Fruit fly (Drosophila melanogaster) whole organism, prepupa: Measurements from ENCODE around the gene DNaseII.

ENCODE experiments used
- Blimp-1 ChIP-seq: fragments of 200-800 bp; sonication (Bioruptor generic); optimal IDR thresholded peaks from 3 replicates; lab custom pipeline; 2017; ENCODE audit warnings: missing biosample characterization, missing genetic modification characterization, mild to moderate bottlenecking, moderate library complexity, missing genetic modification reagents
- CG10631 ChIP-seq: fragments of 200-800 bp; sonication (Bioruptor generic); optimal IDR thresholded peaks from 2 replicates; lab custom pipeline; 2016; ENCODE audit warnings: missing biosample characterization, missing genetic modification characterization
- CG11902 ChIP-seq: fragments of 200-800 bp; sonication (Bioruptor generic); optimal IDR thresholded peaks from 3 replicates; lab custom pipeline; 2016; ENCODE audit warnings: missing biosample characterization, missing genetic modification characterization
- CG15336 ChIP-seq: fragments of 200-800 bp; sonication (Bioruptor generic); IDR thresholded peaks from 2 replicates; pipeline ENCODE4 v1.3.6; 2022; ENCODE audit warnings: missing biosample characterization, missing genetic modification characterization
- CG1621 ChIP-seq: fragments of 200-800 bp; sonication (Bioruptor generic); optimal IDR thresholded peaks from 3 replicates; lab custom pipeline; 2018; ENCODE audit warnings: missing biosample characterization, mild to moderate bottlenecking, missing genetic modification characterization
- CG16779 ChIP-seq: fragments of 200-800 bp; sonication (Bioruptor generic); optimal IDR thresholded peaks from 3 replicates; lab custom pipeline; 2017; ENCODE audit warnings: missing biosample characterization, mild to moderate bottlenecking, missing genetic modification characterization
- CG31627 ChIP-seq: fragments of 200-800 bp; sonication (Bioruptor generic); optimal IDR thresholded peaks from 3 replicates; lab custom pipeline; 2016; ENCODE audit warnings: missing biosample characterization, missing genetic modification characterization
- CG32006 ChIP-seq: fragments of 200-800 bp; sonication (Bioruptor generic); optimal IDR thresholded peaks from 3 replicates; lab custom pipeline; 2017; ENCODE audit warnings: missing biosample characterization, mild to moderate bottlenecking, missing genetic modification characterization
- CG34406 ChIP-seq: fragments of 200-800 bp; sonication (Bioruptor generic); optimal IDR thresholded peaks from 3 replicates; lab custom pipeline; 2016; ENCODE audit warnings: missing biosample characterization, missing genetic modification characterization
- CG6163 ChIP-seq: fragments of 200-800 bp; sonication (Bioruptor generic); IDR thresholded peaks from 3 replicates; pipeline ENCODE4 v1.3.6; 2022; ENCODE audit warnings: missing biosample characterization, missing genetic modification characterization
- CG6792 ChIP-seq: fragments of 200-800 bp; sonication (Bioruptor generic); optimal IDR thresholded peaks from 3 replicates; lab custom pipeline; 2016; ENCODE audit warnings: missing biosample characterization, missing genetic modification characterization
- CG6808 ChIP-seq: fragments of 200-800 bp; sonication (Bioruptor generic); optimal IDR thresholded peaks from 3 replicates; lab custom pipeline; 2017; ENCODE audit warnings: missing biosample characterization, missing genetic modification characterization, mild to moderate bottlenecking, moderate library complexity, missing genetic modification reagents
- CG6854 ChIP-seq: fragments of 200-800 bp; sonication (Bioruptor generic); optimal IDR thresholded peaks from 2 replicates; lab custom pipeline; 2017; ENCODE audit warnings: missing biosample characterization, mild to moderate bottlenecking, missing genetic modification characterization
- CG7368 ChIP-seq: fragments of 200-800 bp; sonication (Bioruptor generic); optimal IDR thresholded peaks from 3 replicates; lab custom pipeline; 2016; ENCODE audit warnings: missing biosample characterization, missing genetic modification characterization
- CG8119 ChIP-seq: fragments of 200-800 bp; sonication (Bioruptor generic); IDR thresholded peaks from 3 replicates; pipeline ENCODE4 v1.3.6; 2022; ENCODE audit warnings: missing biosample characterization, missing genetic modification characterization
- CG8319 ChIP-seq: fragments of 200-800 bp; sonication (Bioruptor generic); optimal IDR thresholded peaks from 3 replicates; lab custom pipeline; 2016; ENCODE audit warnings: missing biosample characterization, missing genetic modification characterization
- CG8632 ChIP-seq: fragments of 200-800 bp; sonication (Bioruptor generic); optimal IDR thresholded peaks from 3 replicates; lab custom pipeline; 2016; ENCODE audit warnings: missing biosample characterization, missing genetic modification characterization
- CG9139 ChIP-seq: fragments of 200-800 bp; sonication (Bioruptor generic); optimal IDR thresholded peaks from 3 replicates; lab custom pipeline; 2017; ENCODE audit warnings: missing biosample characterization, mild to moderate bottlenecking, missing genetic modification characterization
- Eip75B ChIP-seq: fragments of 200-800 bp; sonication (Bioruptor generic); optimal IDR thresholded peaks from 3 replicates; lab custom pipeline; 2016; ENCODE audit warnings: missing biosample characterization, missing genetic modification characterization
- Eip93F ChIP-seq: fragments of 200-800 bp; sonication (Bioruptor generic); optimal IDR thresholded peaks from 2 replicates; lab custom pipeline; 2016; ENCODE audit warnings: missing biosample characterization, mild to moderate bottlenecking, missing genetic modification characterization
- Ets21C ChIP-seq: fragments of 200-800 bp; sonication (Bioruptor generic); optimal IDR thresholded peaks from 3 replicates; lab custom pipeline; 2016; ENCODE audit warnings: missing biosample characterization, missing genetic modification characterization
- Ets96B ChIP-seq: fragments of 200-800 bp; optimal IDR thresholded peaks from 2 replicates; lab custom pipeline; 2019; ENCODE audit warnings: missing biosample characterization, mild to moderate bottlenecking, missing genetic modification characterization, moderate library complexity
- Gug ChIP-seq: fragments of 200-800 bp; sonication (Bioruptor generic); IDR thresholded peaks from 2 replicates; pipeline ENCODE4 v1.3.6; 2022; ENCODE audit warnings: missing biosample characterization, missing genetic modification characterization
- Hr38 ChIP-seq: sonication (Bioruptor generic); optimal IDR thresholded peaks from 2 replicates; lab custom pipeline; 2016; ENCODE audit warnings: missing biosample characterization, missing genetic modification characterization
- Hr39 ChIP-seq: fragments of 200-800 bp; sonication (Bioruptor generic); optimal IDR thresholded peaks from 2 replicates; lab custom pipeline; 2016; ENCODE audit warnings: missing biosample characterization, missing genetic modification characterization
- Hr4 ChIP-seq: fragments of 200-800 bp; sonication (Bioruptor generic); optimal IDR thresholded peaks from 3 replicates; lab custom pipeline; 2016; ENCODE audit warnings: missing biosample characterization, missing genetic modification characterization
- Lpt ChIP-seq: fragments of 200-800 bp; sonication (Bioruptor generic); optimal IDR thresholded peaks from 3 replicates; lab custom pipeline; 2016; ENCODE audit warnings: missing biosample characterization, missing genetic modification characterization
- Met ChIP-seq: fragments of 200-800 bp; sonication (Bioruptor generic); optimal IDR thresholded peaks from 3 replicates; lab custom pipeline; 2016; ENCODE audit warnings: missing biosample characterization, missing genetic modification characterization
- OdsH ChIP-seq: fragments of 200-800 bp; sonication (Bioruptor generic); optimal IDR thresholded peaks from 3 replicates; lab custom pipeline; 2016; ENCODE audit warnings: missing biosample characterization, missing genetic modification characterization
- Smox ChIP-seq: fragments of 200-800 bp; sonication (Bioruptor generic); optimal IDR thresholded peaks from 3 replicates; lab custom pipeline; 2016; ENCODE audit warnings: missing biosample characterization, missing genetic modification characterization
- Sox102F ChIP-seq: fragments of 200-800 bp; sonication (Bioruptor generic); optimal IDR thresholded peaks from 2 replicates; lab custom pipeline; 2016; ENCODE audit warnings: missing biosample characterization, mild to moderate bottlenecking, missing genetic modification characterization
- Sox14 ChIP-seq: fragments of 200-800 bp; sonication (Bioruptor generic); optimal IDR thresholded peaks from 3 replicates; lab custom pipeline; 2016; ENCODE audit warnings: missing biosample characterization, missing genetic modification characterization
- Sox15 ChIP-seq: fragments of 200-800 bp; sonication (Bioruptor generic); optimal IDR thresholded peaks from 3 replicates; lab custom pipeline; 2016; ENCODE audit warnings: missing biosample characterization, missing genetic modification characterization
- achi ChIP-seq: fragments of 200-800 bp; sonication (Bioruptor generic); optimal IDR thresholded peaks from 3 replicates; lab custom pipeline; 2016; ENCODE audit warnings: missing biosample characterization, missing genetic modification characterization
- cyc ChIP-seq: fragments of 200-800 bp; sonication (Bioruptor generic); optimal IDR thresholded peaks from 3 replicates; lab custom pipeline; 2016; ENCODE audit warnings: missing biosample characterization, missing genetic modification characterization
- dac ChIP-seq: fragments of 200-800 bp; sonication (Bioruptor generic); optimal IDR thresholded peaks from 2 replicates; lab custom pipeline; 2017; ENCODE audit warnings: missing biosample characterization, mild to moderate bottlenecking, missing genetic modification characterization
- dsx ChIP-seq: fragments of 200-800 bp; optimal IDR thresholded peaks from 3 replicates; lab custom pipeline; 2019; ENCODE audit warnings: missing biosample characterization, mild to moderate bottlenecking, missing genetic modification characterization, moderate library complexity; ENCODE audit not compliant: poor library complexity, severe bottlenecking
- esn ChIP-seq: fragments of 200-800 bp; sonication (Bioruptor generic); optimal IDR thresholded peaks from 2 replicates; lab custom pipeline; 2016; ENCODE audit warnings: missing biosample characterization, mild to moderate bottlenecking, missing genetic modification characterization, moderate library complexity
- fd59A ChIP-seq: fragments of 200-800 bp; sonication (Bioruptor generic); optimal IDR thresholded peaks from 2 replicates; lab custom pipeline; 2017; ENCODE audit warnings: missing biosample characterization, mild to moderate bottlenecking, missing genetic modification characterization, missing genetic modification reagents
- fkh ChIP-seq: fragments of 200-800 bp; sonication (Bioruptor generic); optimal IDR thresholded peaks from 3 replicates; lab custom pipeline; 2017; ENCODE audit warnings: missing biosample characterization, mild to moderate bottlenecking, missing genetic modification characterization, moderate library complexity
- net ChIP-seq: fragments of 200-800 bp; sonication (Bioruptor generic); optimal IDR thresholded peaks from 3 replicates; lab custom pipeline; 2016; ENCODE audit warnings: missing biosample characterization, missing genetic modification characterization
- pdm3 ChIP-seq: fragments of 200-800 bp; sonication (Bioruptor generic); optimal IDR thresholded peaks from 3 replicates; lab custom pipeline; 2016; ENCODE audit warnings: missing biosample characterization, missing genetic modification characterization
- spab ChIP-seq: fragments of 200-800 bp; sonication (Bioruptor generic); optimal IDR thresholded peaks from 2 replicates; lab custom pipeline; 2017; ENCODE audit warnings: missing biosample characterization, mild to moderate bottlenecking, missing genetic modification characterization, missing genetic modification reagents
- ss ChIP-seq, 2 experiments: fragments of 200-800 bp; sonication (Bioruptor generic); optimal IDR thresholded peaks; 2 replicates in 1 of 2; 3 replicates in 1 of 2; lab custom pipeline; 2017 to 2018; ENCODE audit warnings: mild to moderate bottlenecking in 2 of 2, missing biosample characterization in 2 of 2, missing genetic modification characterization in 2 of 2, moderate library complexity in 1 of 2
- svp ChIP-seq: fragments of 200-800 bp; sonication (Bioruptor generic); peaks from one replicate; lab custom pipeline; 2016; ENCODE audit warnings: missing biosample characterization, missing genetic modification characterization
- topi ChIP-seq: fragments of 200-800 bp; sonication (Bioruptor generic); optimal IDR thresholded peaks from 3 replicates; lab custom pipeline; 2016; ENCODE audit warnings: missing biosample characterization, missing genetic modification characterization
- vri ChIP-seq: fragments of 200-800 bp; sonication (Bioruptor generic); optimal IDR thresholded peaks from 3 replicates; lab custom pipeline; 2016; ENCODE audit warnings: missing biosample characterization, mild to moderate bottlenecking, missing genetic modification characterization

DNaseII gene

DNA sequence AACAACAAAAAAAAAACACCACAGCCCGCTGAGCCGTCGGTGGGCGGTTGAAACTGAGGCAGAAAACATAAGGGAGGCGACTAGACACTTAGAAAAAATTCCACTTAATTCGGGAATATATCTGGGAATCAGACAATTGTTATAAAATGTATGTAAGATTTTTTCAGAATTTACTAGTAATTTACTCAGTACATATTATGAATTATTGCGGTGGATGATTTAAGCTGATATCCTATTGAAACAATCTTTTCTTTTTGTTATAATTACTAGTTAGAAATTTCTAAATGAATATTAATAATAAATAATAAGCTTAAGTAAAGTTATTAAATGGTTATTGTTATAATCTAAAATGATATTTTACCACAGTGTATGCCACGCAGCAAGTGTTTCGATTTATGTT, 8.1 kb downstream of the DNaseII start (continued):
- TF ChIP-seq dac (GFP tag; lab: Kevin White, UChicago), result no peak
- no peak for TF ChIP-seq Gug (GFP tag; lab: Robert Waterston, UW)
- no peak for TF ChIP-seq CG16779
- TF ChIP-seq Ets21C (GFP tag; lab: Kevin White, UChicago), result no peak
- TF ChIP-seq fkh (GFP tag; lab: Kevin White, UChicago), result no peak
- no peak for TF ChIP-seq CG1621 (tag; lab: Kevin White, UChicago)
- no peak for TF ChIP-seq Sox14 (GFP tag; lab: Kevin White, UChicago)

DNA sequence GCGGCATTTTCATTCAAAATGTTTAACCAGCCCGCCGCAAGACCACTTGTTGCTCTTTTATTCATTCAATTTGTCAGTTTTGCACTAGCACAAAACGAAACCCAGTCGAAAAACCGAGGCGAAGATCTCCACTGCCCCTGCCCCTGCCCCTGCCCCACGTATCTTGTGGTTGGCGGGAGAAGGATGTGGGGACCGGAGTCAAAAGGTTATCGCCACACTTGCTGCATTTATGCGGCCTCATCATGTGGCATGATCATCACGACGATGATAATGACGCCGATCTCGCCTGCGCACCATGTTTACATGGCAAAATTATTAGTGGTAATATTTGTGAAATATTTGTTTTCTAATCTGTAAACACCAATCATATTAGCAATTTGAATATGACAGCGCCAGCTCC, 8.6 kb downstream of the DNaseII start:
- TF ChIP-seq CG6854 (GFP tag; lab: Kevin White, UChicago), result no peak
- TF ChIP-seq Ets21C (GFP tag; lab: Kevin White, UChicago), result no peak
- no peak for TF ChIP-seq Lpt (GFP tag; lab: Kevin White, UChicago)
- peak; percentile 71 for TF ChIP-seq svp
- TF ChIP-seq Hr38 (GFP tag; lab: Kevin White, UChicago), result no peak
- TF ChIP-seq fd59A (GFP tag; lab: Kevin White, UChicago), result no peak
- no peak for TF ChIP-seq CG11902 (GFP tag; lab: Kevin White, UChicago)
- TF ChIP-seq, all 60 proteins: peak for 1

DNA sequence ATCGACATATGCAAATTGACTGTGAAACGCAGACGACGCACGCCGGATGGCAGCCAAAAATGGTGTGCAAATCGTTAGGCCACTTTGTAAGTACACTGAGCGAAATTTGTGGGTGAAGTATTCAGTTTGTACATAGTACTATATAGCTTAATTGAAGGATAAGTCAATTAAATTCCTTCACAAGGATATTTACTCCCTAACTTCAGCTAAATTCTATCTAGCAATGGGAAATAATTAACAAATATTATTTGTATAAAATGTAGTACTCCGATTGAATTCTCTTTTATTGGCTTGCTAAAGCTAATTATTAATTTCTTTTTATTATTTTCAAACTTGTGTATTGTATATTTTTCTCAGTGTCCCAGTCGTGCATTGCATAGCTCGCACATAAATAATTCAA, 9.9 kb downstream of the DNaseII start:
- no peak for TF ChIP-seq fd59A (GFP tag; lab: Kevin White, UChicago)
- no peak for TF ChIP-seq ss (GFP tag; optimal IDR thresholded peaks at IDR 0.05; lab: Kevin White, UChicago)
- no peak for TF ChIP-seq CG9139
- peak; percentile 64; the same call in 2 of the 3 replicates for TF ChIP-seq CG8119 (GFP tag; lab: Robert Waterston, UW)
- 0 out of 2 replicates have a peak, but pooled peaks have one; percentile 14 for TF ChIP-seq Gug (GFP tag; lab: Robert Waterston, UW)
- TF ChIP-seq achi (GFP tag; lab: Kevin White, UChicago), result peak; percentile 14
- TF ChIP-seq Hr39 (GFP tag; lab: Kevin White, UChicago), result no peak
- no peak for TF ChIP-seq Hr38 (GFP tag; lab: Kevin White, UChicago)
- TF ChIP-seq CG15336 (GFP tag; lab: Robert Waterston, UW), result peak; percentile 73
- TF ChIP-seq fkh (GFP tag; lab: Kevin White, UChicago), result no peak
- TF ChIP-seq CG6792 (GFP tag; lab: Kevin White, UChicago), result no peak
- no peak for TF ChIP-seq Sox15
- no peak for TF ChIP-seq Smox (GFP tag; lab: Kevin White, UChicago)
- no peak for TF ChIP-seq Eip93F (GFP tag; lab: Kevin White, UChicago)
- TF ChIP-seq Met (GFP tag; lab: Kevin White, UChicago), result no peak
- TF ChIP-seq CG32006 (GFP tag; lab: Kevin White, UChicago), result peak; percentile 62
- no peak for TF ChIP-seq CG6854 (GFP tag; lab: Kevin White, UChicago)
- TF ChIP-seq net (GFP tag; lab: Kevin White, UChicago), result peak; percentile 5
- TF ChIP-seq Sox102F, result no peak
- no peak for TF ChIP-seq CG6163 (GFP tag; lab: Robert Waterston, UW)
- no peak for TF ChIP-seq Eip75B (GFP tag; lab: Kevin White, UChicago)
- no peak for TF ChIP-seq Blimp-1 (GFP tag; lab: Kevin White, UChicago)
- TF ChIP-seq CG34406 (GFP tag; lab: Kevin White, UChicago), result no peak
- no peak for TF ChIP-seq CG11902 (GFP tag; lab: Kevin White, UChicago)
- no peak for TF ChIP-seq CG16779
- no peak for TF ChIP-seq CG6808 (GFP tag; lab: Kevin White, UChicago)
- TF ChIP-seq Sox14 (GFP tag; lab: Kevin White, UChicago), result no peak
- TF ChIP-seq vri, result no peak
- peak; percentile 24 for TF ChIP-seq OdsH (GFP tag; lab: Kevin White, UChicago)
- TF ChIP-seq CG10631 (GFP tag; lab: Kevin White, UChicago), result no peak
- no peak for TF ChIP-seq cyc (GFP tag; lab: Kevin White, UChicago)
- peak; percentile 11 for TF ChIP-seq pdm3 (GFP tag; lab: Kevin White, UChicago)
- no peak for TF ChIP-seq CG8319 (GFP tag; lab: Kevin White, UChicago)
- TF ChIP-seq spab, result no peak
- TF ChIP-seq esn (GFP tag; lab: Kevin White, UChicago), result no peak
- no peak for TF ChIP-seq Ets21C (GFP tag; lab: Kevin White, UChicago)
- no peak for TF ChIP-seq CG7368
- peak; percentile 17 for TF ChIP-seq dsx (GFP tag; lab: Kevin White, UChicago)
- no peak for TF ChIP-seq CG31627 (GFP tag; lab: Kevin White, UChicago)
- peak; percentile 60 for TF ChIP-seq Hr4 (GFP tag; lab: Kevin White, UChicago)
- TF ChIP-seq Ets96B (tag; lab: Kevin White, UChicago), result no peak
- TF ChIP-seq topi (GFP tag; lab: Kevin White, UChicago), result no peak
- no peak for TF ChIP-seq CG8632 (GFP tag; lab: Kevin White, UChicago)
